Fruit fly (Drosophila melanogaster): Measurements from ENCODE around the gene MTA1-like.

The MTA1-like gene

dm6 chr3R:5660198-5660893, 11.8 kb upstream of the MTA1-like start, which contains the start of gene Wdr33 (continued):
- TF ChIP-seq psq (GFP tag; optimal IDR thresholded peaks at IDR 0.05) (no peak), CG7556 (GFP tag; optimal IDR thresholded peaks at IDR 0.05) (peak; percentile 34), HHEX (GFP tag; optimal IDR thresholded peaks at IDR 0.05) (no peak), ci (GFP tag; IDR thresholded peaks at IDR 0.05) (no peak; the same call in 2 of the 3 replicates), CG17829 (tag; optimal IDR thresholded peaks at IDR 0.05) (peak; percentile 18), CG9215 (GFP tag; IDR thresholded peaks at IDR 0.05) (no peak), CG13894 (tag; optimal IDR thresholded peaks at IDR 0.05) (no peak), caup (GFP tag; optimal IDR thresholded peaks at IDR 0.05; ENCODE audit: severe bottlenecking) (no peak), slbo (GFP tag; IDR thresholded peaks at IDR 0.05) (peak; percentile 7; the same call in 1 of the 2 replicates), ranshi (GFP tag; IDR thresholded peaks at IDR 0.05) (peak; percentile 20; the same call in 1 of the 2 replicates), Atf3 (GFP tag; optimal IDR thresholded peaks at IDR 0.05) (no peak), CG13424 (tag; optimal IDR thresholded peaks at IDR 0.05) (peak; percentile 56), CG11723 (GFP tag; optimal IDR thresholded peaks at IDR 0.05) (no peak), CG9797 (GFP tag; optimal IDR thresholded peaks at IDR 0.05) (no peak), row (GFP tag; IDR thresholded peaks at IDR 0.05) (peak; percentile 62; the same call in 2 of the 3 replicates), CG8388 (GFP tag; optimal IDR thresholded peaks at IDR 0.05) (peak; percentile 24), ara (GFP tag; IDR thresholded peaks at IDR 0.05) (no peak), CG4328 (GFP tag; optimal IDR thresholded peaks at IDR 0.05) (no peak), fd64A (GFP tag; optimal IDR thresholded peaks at IDR 0.05) (no peak), CG15601 (tag; optimal IDR thresholded peaks at IDR 0.05) (no peak), Camta (GFP tag; optimal IDR thresholded peaks at IDR 0.05) (no peak), CG6272 (GFP tag; IDR thresholded peaks at IDR 0.05) (0 out of 2 replicates have a peak, but pooled peaks have one; percentile 19), HmgZ (tag; optimal IDR thresholded peaks at IDR 0.05) (no peak), peb (GFP tag; IDR thresholded peaks at IDR 0.05) (no peak), CG8765 (GFP tag; IDR thresholded peaks at IDR 0.05) (no peak), inv (GFP tag; IDR thresholded peaks at IDR 0.05; ENCODE audit: partially characterized antibody) (peak; percentile 91), C15 (GFP tag; IDR thresholded peaks at IDR 0.05) (no peak), CG12659 (GFP tag; optimal IDR thresholded peaks at IDR 0.05) (peak; percentile 43), ham (GFP tag; IDR thresholded peaks at IDR 0.05) (no peak), pros (GFP tag; optimal IDR thresholded peaks at IDR 0.05) (no peak), Side (GFP tag; optimal IDR thresholded peaks at IDR 0.05) (no peak), lmd (GFP tag; IDR thresholded peaks at IDR 0.05) (peak; percentile 53), CG31365 (tag; optimal IDR thresholded peaks at IDR 0.05) (no peak), sna (GFP tag; IDR thresholded peaks at IDR 0.05; ENCODE audit: partially characterized antibody) (peak; percentile 79), Lpt (GFP tag; optimal IDR thresholded peaks at IDR 0.05) (no peak), her (GFP tag; optimal IDR thresholded peaks at IDR 0.05) (peak; percentile 1), CG18476 (GFP tag; optimal IDR thresholded peaks at IDR 0.05) (no peak), mam (GFP tag; optimal IDR thresholded peaks at IDR 0.05) (no peak), CG9437 (GFP tag; optimal IDR thresholded peaks at IDR 0.05) (peak; percentile 45), TFAM (GFP tag; optimal IDR thresholded peaks at IDR 0.05) (no peak), CG4854 (GFP tag; optimal IDR thresholded peaks at IDR 0.05) (no peak), lola (GFP tag; optimal IDR thresholded peaks at IDR 0.05) (peak in 1 of 3 experiments; percentile 56), CG31224 (GFP tag; IDR thresholded peaks at IDR 0.05) (no peak), CG2889 (GFP tag; IDR thresholded peaks at IDR 0.05) (no peak), CG4424 (GFP tag; optimal IDR thresholded peaks at IDR 0.05) (peak; percentile 48), CG7987 (GFP tag; optimal IDR thresholded peaks at IDR 0.05) (no peak), ab (GFP tag; optimal IDR thresholded peaks at IDR 0.05) (no peak), Gug (GFP tag; IDR thresholded peaks at IDR 0.05) (no peak), D19B (GFP tag; optimal IDR thresholded peaks at IDR 0.05) (no peak), CG2120 (GFP tag; optimal IDR thresholded peaks at IDR 0.05) (no peak)
